Fruit fly (Drosophila melanogaster) whole organism, pupa: ENCODE data around the gene topi.

Source experiments
- CG12605 ChIP-seq: fragments of 200-800 bp; sonication (Bioruptor generic); IDR thresholded peaks from 2 replicates; pipeline ENCODE4 v1.3.6; 2022; ENCODE audit warnings: missing biosample characterization, missing genetic modification characterization
- CG14655 ChIP-seq: fragments of 200-800 bp; sonication (Bioruptor generic); optimal IDR thresholded peaks from 3 replicates; lab custom pipeline; 2017; ENCODE audit warnings: mild to moderate bottlenecking, missing biosample characterization, missing genetic modification reagents, missing genetic modification characterization
- CG17806 ChIP-seq: fragments of 200-800 bp; sonication (Bioruptor generic); optimal IDR thresholded peaks from 2 replicates; lab custom pipeline; 2018; ENCODE audit warnings: missing biosample characterization, mild to moderate bottlenecking, missing genetic modification characterization, moderate library complexity
- CG8301 ChIP-seq: fragments of 200-800 bp; sonication (Bioruptor generic); optimal IDR thresholded peaks from 2 replicates; lab custom pipeline; 2018; ENCODE audit warnings: missing biosample characterization, mild to moderate bottlenecking, missing genetic modification characterization
- Pif1A ChIP-seq: fragments of 200-800 bp; sonication (Bioruptor generic); optimal IDR thresholded peaks from 3 replicates; lab custom pipeline; 2016; ENCODE audit warnings: missing biosample characterization, missing genetic modification characterization
- gl ChIP-seq: fragments of 200-800 bp; sonication (Bioruptor generic); optimal IDR thresholded peaks from 2 replicates; lab custom pipeline; 2018; ENCODE audit warnings: missing biosample characterization, mild to moderate bottlenecking, missing genetic modification characterization
- rn ChIP-seq: fragments of 200-800 bp; sonication (Bioruptor generic); IDR thresholded peaks from 2 replicates; pipeline ENCODE4 v1.3.6; 2022; ENCODE audit warnings: missing biosample characterization, missing genetic modification characterization

dm6 chr3R:9767620-9768592 is 7.0 kb upstream of the topi start, which contains the start of gene Naa80:
- TF ChIP-seq gl (tag; lab: Kevin White, UChicago), result peak; percentile 62
- no peak for TF ChIP-seq CG14655 (GFP tag; lab: Kevin White, UChicago)
- TF ChIP-seq CG17806 (tag; lab: Kevin White, UChicago), result peak; percentile 8
- TF ChIP-seq rn (GFP tag; lab: Robert Waterston, UW), result peak; percentile 48; the same call in 1 of the 2 replicates
- TF ChIP-seq CG12605 (GFP tag; lab: Robert Waterston, UW), result no peak
- peak; percentile 32 for TF ChIP-seq CG8301 (tag; lab: Kevin White, UChicago)
- peak; percentile 80 for TF ChIP-seq Pif1A
